Worm (Caenorhabditis elegans): Measurements from ENCODE around the gene F47G9.6.

Gene F47G9.6

DNA sequence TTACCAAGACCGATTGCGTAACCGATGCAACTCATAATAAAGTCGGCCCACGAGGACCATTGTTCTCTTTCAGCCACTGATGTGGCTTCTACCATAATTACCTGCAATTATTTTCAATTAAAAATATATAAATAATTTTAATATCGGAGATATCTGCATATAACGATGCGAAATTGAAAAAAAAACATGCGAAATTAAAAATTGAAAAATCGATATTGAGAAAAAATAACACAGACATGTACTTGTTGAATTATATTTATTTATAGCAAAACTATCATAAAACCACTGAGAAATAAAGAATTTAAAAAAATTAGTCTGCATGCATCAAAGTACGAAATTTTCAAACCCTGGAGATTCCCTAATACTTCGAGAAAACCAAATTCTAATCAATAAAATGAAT lies 20.9 kb upstream of the F47G9.6 start, which contains the start of gene snf-11:
TSS of gene snf-11 (minus strand) at position 101 of the 400 bp plus-strand sequence.
- no peak for TF ChIP-seq ztf-16 (tag; optimal IDR thresholded peaks at IDR 0.05)
- no peak for TF ChIP-seq ceh-45 (GFP tag; IDR thresholded peaks at IDR 0.05)
- no peak for TF ChIP-seq ceh-31 (tag; optimal IDR thresholded peaks at IDR 0.05)
- no peak for TF ChIP-seq tbx-7 (tag; optimal IDR thresholded peaks at IDR 0.05)
- TF ChIP-seq pros-1 (tag; optimal IDR thresholded peaks at IDR 0.05) = no peak
- no peak for TF ChIP-seq ceh-24 (tag; optimal IDR thresholded peaks at IDR 0.05)
- no peak for TF ChIP-seq syd-9 (tag; optimal IDR thresholded peaks at IDR 0.05)
- no peak for TF ChIP-seq hlh-13 (GFP tag; optimal IDR thresholded peaks at IDR 0.05)
- no peak for TF ChIP-seq zip-5 (tag; optimal IDR thresholded peaks at IDR 0.05)
- TF ChIP-seq fax-1 (tag; optimal IDR thresholded peaks at IDR 0.05) = no peak
- TF ChIP-seq hlh-30 (tag; optimal IDR thresholded peaks at IDR 0.05; ENCODE audit: insufficient read depth) = no peak
- no peak for TF ChIP-seq mec-3 (tag; optimal IDR thresholded peaks at IDR 0.05; ENCODE audit: borderline replicate concordance)
- TF ChIP-seq K02D7.2 (tag; optimal IDR thresholded peaks at IDR 0.05) = no peak

DNA sequence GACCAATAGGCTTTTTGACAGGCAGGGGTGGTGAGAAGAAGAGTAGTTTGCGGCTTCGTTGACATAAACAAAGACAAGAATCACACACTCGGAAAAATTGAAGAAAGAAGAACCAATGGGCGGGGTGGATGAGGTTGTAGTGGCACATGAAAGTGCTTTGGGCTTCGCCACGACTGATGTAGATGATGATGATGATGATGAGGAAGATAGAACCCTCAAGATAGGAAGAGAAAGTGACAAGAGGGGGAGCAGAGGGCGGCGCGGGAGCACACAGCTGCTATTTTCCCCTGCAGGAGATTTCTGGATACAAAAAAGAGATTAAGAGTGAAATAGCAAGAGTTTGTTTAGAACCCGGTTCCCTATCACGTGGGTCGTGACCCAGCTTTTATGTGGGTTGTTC lies 20.3 kb upstream of the F47G9.6 start:
- no peak for TF ChIP-seq pha-4 (tag; optimal IDR thresholded peaks at IDR 0.05)
- TF ChIP-seq unc-55 (GFP tag; optimal IDR thresholded peaks at IDR 0.05) = peak; percentile 55
- no peak for TF ChIP-seq nhr-11 (tag; optimal IDR thresholded peaks at IDR 0.05)
- TF ChIP-seq ref-2 (tag; optimal IDR thresholded peaks at IDR 0.05) = no peak
- peak; percentile 15 for TF ChIP-seq hlh-6 (tag; optimal IDR thresholded peaks at IDR 0.05)
- no peak for TF ChIP-seq lin-11 (tag; optimal IDR thresholded peaks at IDR 0.05)
- no peak for TF ChIP-seq unc-3 (GFP tag; conservative IDR thresholded peaks at IDR 0.05)
- no peak for TF ChIP-seq unc-3 (tag; optimal IDR thresholded peaks at IDR 0.05)
- no peak for TF ChIP-seq K02D7.2 (tag; optimal IDR thresholded peaks at IDR 0.05)
- TF ChIP-seq ceh-34 (tag; optimal IDR thresholded peaks at IDR 0.05) = peak; percentile 6
- peak; percentile 85 for TF ChIP-seq ceh-18 (tag; optimal IDR thresholded peaks at IDR 0.05)
- TF ChIP-seq pat-9 (tag; optimal IDR thresholded peaks at IDR 0.05) = peak; percentile 19
- peak; percentile 66 for TF ChIP-seq rnt-1 (tag; optimal IDR thresholded peaks at IDR 0.05)
- TF ChIP-seq nfya-1 (tag; optimal IDR thresholded peaks at IDR 0.05) = peak; percentile 59

DNA sequence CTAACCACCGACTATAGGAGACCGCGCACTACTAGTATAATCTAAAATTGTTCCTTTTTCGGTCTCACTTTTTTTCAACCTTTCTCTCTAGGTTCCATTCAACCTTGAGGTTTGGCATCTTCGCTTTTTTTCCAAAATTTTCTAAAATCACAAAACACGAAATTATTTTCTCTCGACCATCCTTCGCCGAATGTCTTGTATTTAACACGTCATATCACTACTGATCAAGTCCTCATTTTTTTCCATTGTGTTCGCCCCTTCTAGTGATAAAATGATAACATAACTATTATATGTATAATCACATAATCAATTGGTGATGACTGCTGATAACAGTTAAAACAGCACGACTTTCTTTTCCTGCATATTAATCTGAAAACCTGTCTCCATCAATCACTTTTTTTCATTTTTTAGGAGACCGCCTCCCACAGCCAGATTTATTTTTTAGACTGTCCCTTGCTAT lies 18.2 kb upstream of the F47G9.6 start, which contains the start of gene T03F7.7:
TSS of gene T03F7.7 (plus strand) at position 410 of the 460 bp plus-strand sequence.
- TF ChIP-seq tbx-2 (tag; optimal IDR thresholded peaks at IDR 0.05) (no peak), elt-2 (tag; optimal IDR thresholded peaks at IDR 0.05) (peak; percentile 95), K09A11.1 (tag; optimal IDR thresholded peaks at IDR 0.05; ENCODE audit: insufficient read depth) (no peak), ceh-9 (tag; optimal IDR thresholded peaks at IDR 0.05) (no peak), hlh-30 (tag; optimal IDR thresholded peaks at IDR 0.05; ENCODE audit: insufficient read depth) (no peak), ama-1 (optimal IDR thresholded peaks at IDR 0.05) (no peak)

DNA sequence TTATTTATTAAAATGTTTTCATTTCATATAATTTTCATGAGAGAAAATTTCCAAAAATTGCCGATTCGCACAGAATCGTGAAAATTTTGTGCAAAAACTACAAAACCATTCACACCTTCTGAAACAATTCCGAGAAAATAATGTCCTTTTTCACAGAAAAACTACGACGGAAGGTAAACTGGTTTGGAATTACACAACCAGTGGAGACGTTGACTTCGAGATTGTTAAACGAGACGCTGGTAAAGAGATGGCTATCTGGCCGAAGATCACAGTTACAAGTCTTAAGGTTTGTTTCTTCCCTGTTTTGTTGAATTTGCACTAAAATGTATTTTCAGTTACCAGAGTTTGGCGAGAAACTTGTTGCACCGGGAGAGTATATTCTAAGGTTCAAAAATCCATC lies 16.3 kb upstream of the F47G9.6 start:
- no peak for TF ChIP-seq F13H6.1 (tag; optimal IDR thresholded peaks at IDR 0.05)

DNA sequence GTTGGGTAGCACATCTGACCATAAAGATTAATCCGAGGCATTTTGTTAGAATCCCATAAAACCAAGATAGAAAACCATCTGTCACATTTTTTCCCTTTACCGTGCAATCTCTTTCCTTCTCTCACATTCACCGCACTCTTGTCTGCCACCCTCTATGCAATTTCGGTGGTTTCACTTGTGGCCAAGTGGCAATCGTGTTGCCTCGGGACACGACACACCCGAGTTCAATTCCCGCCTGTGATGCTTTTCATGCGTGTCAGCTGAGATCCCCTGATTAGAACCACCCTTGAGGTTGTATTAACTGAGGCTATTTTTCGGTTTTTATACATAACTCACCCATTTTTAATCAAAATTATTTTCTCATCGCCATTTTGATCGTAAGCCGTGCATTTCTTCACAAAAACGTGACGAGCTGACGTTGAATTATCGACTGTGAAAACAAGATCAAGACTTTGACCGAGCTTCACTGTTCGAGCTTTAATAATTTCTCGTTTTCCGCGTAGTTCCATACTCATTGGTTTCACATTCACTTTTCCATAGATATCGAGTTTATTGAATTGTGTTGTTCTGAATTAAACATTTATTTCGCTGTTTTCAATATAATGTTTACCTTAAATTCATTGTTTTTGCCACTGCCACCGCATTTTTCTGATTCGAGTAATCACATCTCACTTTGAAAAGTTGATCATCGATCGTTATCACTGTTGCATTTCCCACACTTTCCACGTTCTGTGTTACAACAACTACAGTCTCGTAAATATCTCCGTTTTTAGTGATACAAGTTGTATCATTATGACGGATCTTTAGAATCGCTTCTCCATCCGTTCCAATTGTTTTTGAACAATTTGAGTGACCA lies 14.9 kb upstream of the F47G9.6 start:
- no peak for TF ChIP-seq ama-1 (optimal IDR thresholded peaks at IDR 0.05)
- TF ChIP-seq ceh-9 (tag; optimal IDR thresholded peaks at IDR 0.05) = peak; percentile 98
- peak; percentile 92 for TF ChIP-seq pag-3 (tag; optimal IDR thresholded peaks at IDR 0.05; ENCODE audit: borderline replicate concordance)
- peak; percentile 99 for TF ChIP-seq Y22D7AL.16 (tag; optimal IDR thresholded peaks at IDR 0.05)
- peak; percentile 97 for TF ChIP-seq elt-4 (tag; optimal IDR thresholded peaks at IDR 0.05)
- peak; percentile 76 for TF ChIP-seq pax-1 (tag; optimal IDR thresholded peaks at IDR 0.05)
- peak; percentile 98 for TF ChIP-seq ceh-48 (tag; optimal IDR thresholded peaks at IDR 0.05)
- TF ChIP-seq dmd-4 (tag; optimal IDR thresholded peaks at IDR 0.05; ENCODE audit: borderline replicate concordance) = peak; percentile 98
- TF ChIP-seq fax-1 (tag; optimal IDR thresholded peaks at IDR 0.05) = peak; percentile 96
- peak; percentile 97 for TF ChIP-seq ceh-22 (tag; optimal IDR thresholded peaks at IDR 0.05)
- TF ChIP-seq mec-3 (tag; optimal IDR thresholded peaks at IDR 0.05; ENCODE audit: borderline replicate concordance) = peak; percentile 88
- TF ChIP-seq K02D7.2 (tag; optimal IDR thresholded peaks at IDR 0.05) = peak; percentile 100
- peak; percentile 99 for TF ChIP-seq gmeb-2 (tag; optimal IDR thresholded peaks at IDR 0.05)
- TF ChIP-seq zip-5 (tag; optimal IDR thresholded peaks at IDR 0.05) = peak; percentile 90
- peak; percentile 96 for TF ChIP-seq pha-2 (tag; optimal IDR thresholded peaks at IDR 0.05)
- peak; percentile 97 for TF ChIP-seq madf-2 (tag; optimal IDR thresholded peaks at IDR 0.05)
- TF ChIP-seq syd-9 (tag; optimal IDR thresholded peaks at IDR 0.05) = peak; percentile 97
- TF ChIP-seq ceh-18 (tag; optimal IDR thresholded peaks at IDR 0.05) = peak; percentile 96
- TF ChIP-seq tbx-7 (tag; optimal IDR thresholded peaks at IDR 0.05) = peak; percentile 77
- peak; percentile 98 for TF ChIP-seq hlh-30 (tag; optimal IDR thresholded peaks at IDR 0.05; ENCODE audit: insufficient read depth)
- peak; percentile 95 for TF ChIP-seq sdc-2 (tag; optimal IDR thresholded peaks at IDR 0.05)

Measured in whole organism, late embryonic.